Worm (Caenorhabditis elegans): ENCODE measurements around the gene npr-15.

npr-15 gene

DNA sequence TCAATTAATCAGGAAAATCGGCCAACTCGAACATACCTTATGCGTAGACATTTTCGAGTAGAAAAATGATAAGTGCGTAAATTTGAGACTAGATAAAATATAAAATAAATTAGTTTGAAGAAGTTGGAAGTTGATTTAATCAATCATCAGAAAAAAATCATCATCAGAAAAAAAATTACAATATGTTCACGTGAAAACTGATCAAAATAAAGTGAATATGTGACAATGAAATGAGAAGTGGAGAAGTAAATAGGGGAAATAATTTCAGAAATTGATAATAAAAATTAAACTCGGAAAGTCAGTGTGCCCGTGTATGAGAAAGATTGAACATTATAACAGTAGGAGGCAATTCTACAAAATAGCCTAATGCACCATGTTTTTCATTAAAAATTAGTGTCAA, 35.0 kb upstream of the npr-15 start, which contains the start of gene F34D10.9:
Gene F34D10.9 (minus strand): TSS at position 101 of the 400 bp plus-strand sequence.
- TF ChIP-seq mml-1 (tag; optimal IDR thresholded peaks at IDR 0.05) (no peak), zag-1 (tag; optimal IDR thresholded peaks at IDR 0.05) (no peak), unc-39 (tag; optimal IDR thresholded peaks at IDR 0.05) (no peak), lin-15B (tag; optimal IDR thresholded peaks at IDR 0.05) (no peak), mdl-1 (tag; optimal IDR thresholded peaks at IDR 0.05) (no peak), lin-39 (tag; optimal IDR thresholded peaks at IDR 0.05) (no peak), pqm-1 (tag; optimal IDR thresholded peaks at IDR 0.05) (no peak), hmg-11 (tag; optimal IDR thresholded peaks at IDR 0.05) (no peak), nhr-28 (tag; optimal IDR thresholded peaks at IDR 0.05) (no peak), nhr-77 (tag; optimal IDR thresholded peaks at IDR 0.05) (no peak), ceh-16 (tag; optimal IDR thresholded peaks at IDR 0.05) (no peak), egl-5 (tag; optimal IDR thresholded peaks at IDR 0.05) (no peak), ztf-4 (tag; optimal IDR thresholded peaks at IDR 0.05) (no peak), daf-12 (tag; optimal IDR thresholded peaks at IDR 0.05) (no peak), elt-1 (tag; optimal IDR thresholded peaks at IDR 0.05) (no peak), lsy-12 (tag; optimal IDR thresholded peaks at IDR 0.05) (no peak), aly-2 (tag; optimal IDR thresholded peaks at IDR 0.05) (no peak), nhr-237 (tag; optimal IDR thresholded peaks at IDR 0.05) (no peak)

DNA sequence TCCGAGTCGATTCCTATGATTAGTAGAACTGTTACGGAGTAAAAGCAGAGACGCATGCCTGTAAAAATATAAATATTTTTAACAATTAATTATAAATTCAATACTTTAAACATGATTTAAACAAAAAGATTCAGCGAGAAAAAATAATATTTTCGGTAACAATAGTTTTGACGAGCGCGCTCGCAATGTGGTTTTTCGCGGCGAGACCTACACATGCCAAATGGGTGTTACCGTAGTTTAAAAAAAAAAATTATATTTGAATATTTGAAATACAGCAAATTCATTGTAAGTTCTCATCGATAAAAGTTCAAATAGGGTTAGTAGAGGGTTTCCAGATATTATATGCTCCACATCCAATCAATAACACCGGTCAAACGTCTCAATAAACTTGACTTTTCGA, 32.0 kb upstream of the npr-15 start, which contains the start of gene gldi-5:
Gene gldi-5 (minus strand): TSS at position 58 of the 400 bp plus-strand sequence.
- TF ChIP-seq ceh-9 (tag; optimal IDR thresholded peaks at IDR 0.05) = no peak
- TF ChIP-seq daf-12 (tag; optimal IDR thresholded peaks at IDR 0.05) = no peak
- no peak for TF ChIP-seq ceh-82 (tag; optimal IDR thresholded peaks at IDR 0.05)

DNA sequence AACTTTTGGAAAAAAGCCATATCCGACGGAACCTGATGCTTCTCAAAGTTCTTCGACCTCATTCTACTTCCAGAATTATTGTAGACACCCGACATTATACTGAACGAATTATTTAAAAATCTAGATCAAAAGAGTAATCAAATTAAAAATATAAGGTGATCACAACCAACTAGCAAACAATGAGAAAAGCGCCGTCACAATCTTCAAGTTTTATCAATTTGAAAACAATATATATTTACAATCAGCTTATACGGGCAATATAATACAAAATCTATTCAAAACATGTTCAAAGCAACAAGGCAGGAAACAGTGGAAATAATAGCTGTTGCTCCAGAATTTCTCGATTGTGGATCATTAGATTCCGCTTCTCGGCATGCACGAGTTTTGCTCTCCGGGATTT, 30.4 kb upstream of the npr-15 start, which contains the start of gene C14B1.12:
Gene C14B1.12 (minus strand): TSS at position 101 of the 400 bp plus-strand sequence.
- no peak for TF ChIP-seq elt-3 (tag; optimal IDR thresholded peaks at IDR 0.05)
- TF ChIP-seq ama-1 (optimal IDR thresholded peaks at IDR 0.05) = no peak
- no peak for TF ChIP-seq pqm-1 (tag; optimal IDR thresholded peaks at IDR 0.05)
- TF ChIP-seq R02D3.7 (tag; optimal IDR thresholded peaks at IDR 0.05) = no peak
- no peak for TF ChIP-seq nhr-23 (tag; optimal IDR thresholded peaks at IDR 0.05)
- no peak for TF ChIP-seq daf-12 (tag; optimal IDR thresholded peaks at IDR 0.05)
- TF ChIP-seq tbx-2 (tag; optimal IDR thresholded peaks at IDR 0.05) = no peak
- TF ChIP-seq zag-1 (tag; optimal IDR thresholded peaks at IDR 0.05) = no peak
- TF ChIP-seq snpc-4 (tag; optimal IDR thresholded peaks at IDR 0.05) = no peak

DNA sequence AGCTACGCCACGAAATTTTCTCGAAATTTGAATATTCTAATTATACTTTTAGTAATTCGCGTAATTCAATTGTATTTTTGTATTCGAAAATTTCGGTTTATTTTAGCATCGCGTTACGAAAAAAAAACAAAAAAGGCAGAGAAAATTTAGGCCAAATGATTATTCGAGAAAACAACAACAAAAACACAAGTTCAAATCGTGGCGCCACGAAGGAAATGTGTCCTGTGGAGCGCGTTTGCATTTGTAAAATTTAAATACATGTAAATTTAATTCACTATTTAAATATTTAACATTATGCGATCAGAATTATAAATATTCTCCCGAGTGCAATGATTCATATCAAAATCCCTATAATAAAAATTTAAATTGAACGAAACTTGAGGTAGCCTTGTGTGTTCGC, 29.3 kb upstream of the npr-15 start:
- TF ChIP-seq elt-1 (tag; optimal IDR thresholded peaks at IDR 0.05) (no peak), lin-15B (tag; optimal IDR thresholded peaks at IDR 0.05) (no peak), ztf-11 (tag; optimal IDR thresholded peaks at IDR 0.05) (no peak), nhr-77 (tag; optimal IDR thresholded peaks at IDR 0.05) (no peak), unc-62 (GFP tag; optimal IDR thresholded peaks at IDR 0.05) (no peak)

DNA sequence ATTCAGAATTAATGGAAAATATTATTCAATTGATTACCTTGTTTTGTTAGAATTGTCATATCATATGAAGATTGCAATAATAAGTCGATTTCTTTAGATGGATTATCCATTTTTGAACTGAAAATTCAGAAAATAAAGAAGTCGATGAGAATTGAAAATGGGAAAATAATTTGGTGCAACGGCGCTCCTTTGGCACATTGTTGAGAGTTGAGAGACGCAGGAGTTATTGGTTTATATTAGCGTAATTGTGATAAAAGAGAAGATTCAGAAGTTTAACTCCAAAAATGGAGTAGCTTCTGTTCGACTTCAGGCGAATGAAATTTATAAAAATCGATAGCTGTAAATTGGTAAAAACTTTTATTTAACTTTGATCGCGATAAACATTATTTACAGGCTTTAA, 25.1 kb upstream of the npr-15 start, which contains the start of gene C14B1.8:
Gene C14B1.8 (minus strand): TSS at position 117 of the 400 bp plus-strand sequence.
- TF ChIP-seq lin-15B (tag; optimal IDR thresholded peaks at IDR 0.05) = peak; percentile 51
- no peak for TF ChIP-seq fkh-10 (GFP tag; optimal IDR thresholded peaks at IDR 0.05)

DNA sequence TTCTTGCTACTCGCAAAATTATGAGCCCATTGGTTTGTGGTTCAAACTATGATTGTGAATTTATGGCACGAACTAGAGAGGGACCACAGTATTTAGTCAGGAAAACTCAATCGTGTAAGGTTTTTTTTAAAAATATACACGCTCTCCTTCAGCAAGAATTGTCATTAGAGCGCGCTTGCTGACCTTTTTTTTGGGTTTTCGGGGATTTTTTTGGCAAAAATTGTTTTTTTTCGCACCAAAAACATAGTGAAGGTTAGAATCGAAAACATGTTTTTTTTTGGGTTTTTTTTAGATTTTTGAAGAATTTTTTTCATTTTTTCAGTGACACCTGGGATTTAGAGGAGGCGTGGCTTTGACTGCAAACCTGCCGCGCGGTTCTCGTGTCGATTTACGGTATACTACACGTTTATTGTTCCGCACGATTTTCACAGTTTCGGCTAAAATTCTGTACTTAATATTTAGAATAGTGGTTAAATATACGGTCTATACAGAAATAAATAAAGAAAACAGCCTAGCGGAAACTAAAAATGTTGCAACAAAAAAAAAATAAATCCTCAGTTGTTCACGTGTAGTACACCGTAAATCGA, 21.7 kb upstream of the npr-15 start:
- TF ChIP-seq nhr-237 (tag; optimal IDR thresholded peaks at IDR 0.05) = no peak
- no peak for TF ChIP-seq fkh-2 (tag; optimal IDR thresholded peaks at IDR 0.05)
- TF ChIP-seq egl-5 (tag; optimal IDR thresholded peaks at IDR 0.05) = no peak
- TF ChIP-seq nhr-43 (tag; optimal IDR thresholded peaks at IDR 0.05; ENCODE audit: poor library complexity, severe bottlenecking) = no peak
- no peak for TF ChIP-seq ceh-82 (tag; optimal IDR thresholded peaks at IDR 0.05)
- no peak for TF ChIP-seq nhr-28 (tag; optimal IDR thresholded peaks at IDR 0.05)
- TF ChIP-seq nhr-23 (tag; optimal IDR thresholded peaks at IDR 0.05) = no peak
- TF ChIP-seq nhr-67 (tag; optimal IDR thresholded peaks at IDR 0.05) = no peak
- TF ChIP-seq tbx-2 (tag; optimal IDR thresholded peaks at IDR 0.05) = no peak
- peak; percentile 62 for TF ChIP-seq R02D3.7 (tag; optimal IDR thresholded peaks at IDR 0.05)
- peak; percentile 9 for TF ChIP-seq hmg-11 (tag; optimal IDR thresholded peaks at IDR 0.05)
- no peak for TF ChIP-seq egl-27 (tag; optimal IDR thresholded peaks at IDR 0.05)
- TF ChIP-seq unc-62 (GFP tag; optimal IDR thresholded peaks at IDR 0.05) = no peak

Measured in whole organism, L3 larva.